Worm (Caenorhabditis elegans) whole organism, L2 larva: ENCODE data around the gene Y37D8A.8.
A peak's percentile ranks its signal among the peaks of the same experiment; 100 is the strongest.

Experiments
- C34F6.9 ChIP-seq: fragments of 150-350 bp; optimal IDR thresholded peaks from 2 replicates; lab custom pipeline; 2014; ENCODE audit warnings: missing biosample characterization, missing genetic modification characterization
- F13H6.1 ChIP-seq: sonication (generic microtip); optimal IDR thresholded peaks from 2 replicates; lab custom pipeline; 2016; ENCODE audit warnings: missing genetic modification characterization, missing compliant biosample characterization
- R02D3.7 ChIP-seq: fragments of 150-350 bp; optimal IDR thresholded peaks from 2 replicates; lab custom pipeline; 2014; ENCODE audit warnings: missing biosample characterization, missing genetic modification characterization
- ZK546.5 ChIP-seq: sonication (generic microtip); optimal IDR thresholded peaks from 2 replicates; lab custom pipeline; 2017; ENCODE audit warnings: missing biosample characterization, missing genetic modification characterization
- alr-1 ChIP-seq: fragments of 150-350 bp; optimal IDR thresholded peaks from 2 replicates; lab custom pipeline; 2014; ENCODE audit warnings: missing biosample characterization, missing genetic modification characterization
- aly-2 ChIP-seq: fragments of 150-350 bp; optimal IDR thresholded peaks from 2 replicates; lab custom pipeline; 2014; ENCODE audit warnings: missing biosample characterization, missing genetic modification characterization
- ama-1 ChIP-seq: fragments of 150-350 bp; optimal IDR thresholded peaks from 2 replicates; lab custom pipeline; 2018; ENCODE audit warnings: inconsistent platforms
- blmp-1 ChIP-seq: sonication (generic microtip); optimal IDR thresholded peaks from 2 replicates; lab custom pipeline; 2017; ENCODE audit warnings: missing genetic modification characterization, mild to moderate bottlenecking, missing compliant biosample characterization, antibody characterized with exemption, moderate library complexity; ENCODE audit not compliant: insufficient read depth
- ceh-16 ChIP-seq: fragments of 150-350 bp; optimal IDR thresholded peaks from 2 replicates; lab custom pipeline; 2014; ENCODE audit warnings: missing biosample characterization, missing genetic modification characterization
- ceh-82 ChIP-seq: fragments of 150-350 bp; optimal IDR thresholded peaks from 2 replicates; lab custom pipeline; 2014; ENCODE audit warnings: missing biosample characterization, missing genetic modification characterization
- crh-2 ChIP-seq: sonication (generic microtip); optimal IDR thresholded peaks from 2 replicates; lab custom pipeline; 2017; ENCODE audit warnings: missing biosample characterization, missing genetic modification characterization
- dmd-4 ChIP-seq: sonication (generic microtip); optimal IDR thresholded peaks from 2 replicates; lab custom pipeline; 2017; ENCODE audit warnings: missing biosample characterization, missing genetic modification characterization
- elt-1 ChIP-seq: fragments of 150-350 bp; optimal IDR thresholded peaks from 2 replicates; lab custom pipeline; 2014; ENCODE audit warnings: missing biosample characterization, missing genetic modification characterization
- elt-3 ChIP-seq: sonication (generic microtip); optimal IDR thresholded peaks from 2 replicates; lab custom pipeline; 2017; ENCODE audit warnings: missing biosample characterization, missing genetic modification characterization
- fos-1 ChIP-seq: fragments of 150-350 bp; optimal IDR thresholded peaks from 2 replicates; lab custom pipeline; 2014; ENCODE audit warnings: missing biosample characterization, missing genetic modification characterization
- gmeb-1 ChIP-seq: fragments of 150-350 bp; optimal IDR thresholded peaks from 2 replicates; lab custom pipeline; 2014; ENCODE audit warnings: missing biosample characterization, missing genetic modification characterization
- lin-11 ChIP-seq: fragments of 150-350 bp; sonication (generic microtip); optimal IDR thresholded peaks from 2 replicates; lab custom pipeline; 2014; ENCODE audit warnings: missing biosample characterization, missing genetic modification characterization, inconsistent platforms, mixed read lengths
- lin-39 ChIP-seq: fragments of 150-350 bp; optimal IDR thresholded peaks from 2 replicates; lab custom pipeline; 2014; ENCODE audit warnings: missing biosample characterization, missing genetic modification reagents, missing genetic modification characterization
- lsy-2 ChIP-seq, 2 experiments: fragments of 150-350 bp in 1 of 2; sonication (generic microtip) in 1 of 2; optimal IDR thresholded peaks; 2 replicates each; lab custom pipeline; 2014 to 2017; ENCODE audit warnings: missing biosample characterization in 2 of 2, missing genetic modification characterization in 2 of 2
- mab-5 ChIP-seq: fragments of 150-350 bp; optimal IDR thresholded peaks from 2 replicates; lab custom pipeline; 2014; ENCODE audit warnings: missing biosample characterization, missing genetic modification characterization
- mbf-1 ChIP-seq: sonication (generic microtip); optimal IDR thresholded peaks from 2 replicates; lab custom pipeline; 2017; ENCODE audit warnings: missing biosample characterization, missing genetic modification characterization
- mdl-1 ChIP-seq, 2 experiments: fragments of 150-350 bp in 1 of 2; sonication (generic microtip) in 1 of 2; optimal IDR thresholded peaks; 2 replicates each; lab custom pipeline; 2017; ENCODE audit warnings: missing biosample characterization in 2 of 2, missing genetic modification characterization in 2 of 2
- nhr-10 ChIP-seq: sonication (generic microtip); optimal IDR thresholded peaks from 2 replicates; lab custom pipeline; 2017; ENCODE audit warnings: missing biosample characterization, missing genetic modification characterization
- nhr-12 ChIP-seq: fragments of 150-350 bp; optimal IDR thresholded peaks from 2 replicates; lab custom pipeline; 2014; ENCODE audit warnings: missing biosample characterization, missing genetic modification characterization
- nhr-129 ChIP-seq: fragments of 150-350 bp; optimal IDR thresholded peaks from 2 replicates; lab custom pipeline; 2014; ENCODE audit warnings: missing biosample characterization, missing genetic modification characterization
- nhr-21 ChIP-seq: fragments of 150-350 bp; optimal IDR thresholded peaks from 2 replicates; lab custom pipeline; 2014; ENCODE audit warnings: missing biosample characterization, missing genetic modification characterization
- nhr-23 ChIP-seq: fragments of 150-350 bp; optimal IDR thresholded peaks from 2 replicates; lab custom pipeline; 2014; ENCODE audit warnings: missing biosample characterization, missing genetic modification reagents, missing genetic modification characterization
- nhr-25 ChIP-seq: fragments of 150-350 bp; sonication (generic microtip); optimal IDR thresholded peaks from 3 replicates; lab custom pipeline; 2014; ENCODE audit warnings: missing biosample characterization, missing genetic modification characterization
- nhr-6 ChIP-seq: fragments of 150-350 bp; optimal IDR thresholded peaks from 2 replicates; lab custom pipeline; 2014; ENCODE audit warnings: missing biosample characterization, missing genetic modification characterization
- nhr-77 ChIP-seq: fragments of 150-350 bp; optimal IDR thresholded peaks from 2 replicates; lab custom pipeline; 2014; ENCODE audit warnings: missing biosample characterization, missing genetic modification characterization
- peb-1 ChIP-seq: fragments of 150-350 bp; optimal IDR thresholded peaks from 2 replicates; lab custom pipeline; 2014; ENCODE audit warnings: missing biosample characterization, missing genetic modification characterization
- sem-4 ChIP-seq: fragments of 150-350 bp; optimal IDR thresholded peaks from 2 replicates; lab custom pipeline; 2014; ENCODE audit warnings: missing biosample characterization, missing genetic modification reagents, missing genetic modification characterization
- skn-1 ChIP-seq: sonication (generic microtip); optimal IDR thresholded peaks from 2 replicates; lab custom pipeline; 2017; ENCODE audit warnings: missing biosample characterization, missing genetic modification characterization
- sma-9 ChIP-seq, 2 experiments: fragments of 150-350 bp in 1 of 2; sonication (generic microtip) in 1 of 2; optimal IDR thresholded peaks; 2 replicates each; lab custom pipeline; 2014 to 2016; ENCODE audit warnings: missing genetic modification characterization in 2 of 2, mild to moderate bottlenecking in 1 of 2, missing biosample characterization in 1 of 2, missing compliant biosample characterization in 1 of 2, missing genetic modification reagents in 1 of 2, moderate library complexity in 1 of 2
- snpc-4 ChIP-seq: fragments of 150-350 bp; optimal IDR thresholded peaks from 2 replicates; lab custom pipeline; 2014; ENCODE audit warnings: missing biosample characterization, missing genetic modification characterization
- unc-39 ChIP-seq: fragments of 150-350 bp; optimal IDR thresholded peaks from 2 replicates; lab custom pipeline; 2014; ENCODE audit warnings: missing biosample characterization, missing genetic modification characterization
- unc-55 ChIP-seq: fragments of 150-350 bp; sonication (generic microtip); optimal IDR thresholded peaks from 3 replicates; lab custom pipeline; 2014; ENCODE audit warnings: missing biosample characterization, missing genetic modification reagents, missing genetic modification characterization
- unc-62 ChIP-seq: fragments of 150-350 bp; optimal IDR thresholded peaks from 2 replicates; lab custom pipeline; 2014; ENCODE audit warnings: missing biosample characterization, missing genetic modification reagents, missing genetic modification characterization
- zag-1 ChIP-seq: fragments of 150-350 bp; optimal IDR thresholded peaks from 2 replicates; lab custom pipeline; 2014; ENCODE audit warnings: missing biosample characterization, missing genetic modification characterization
- ztf-1 ChIP-seq: fragments of 200-800 bp; sonication (Bioruptor generic); conservative IDR thresholded peaks from 2 replicates; pipeline ENCODE4 v1.3.6; 2022; ENCODE audit warnings: missing genetic modification characterization, missing compliant biosample characterization
- ztf-11 ChIP-seq: sonication (generic microtip); optimal IDR thresholded peaks from 2 replicates; lab custom pipeline; 2017; ENCODE audit warnings: missing biosample characterization, missing genetic modification characterization
- ztf-4 ChIP-seq: fragments of 150-350 bp; optimal IDR thresholded peaks from 2 replicates; lab custom pipeline; 2014; ENCODE audit warnings: missing biosample characterization, missing genetic modification characterization

The Y37D8A.8 gene

DNA sequence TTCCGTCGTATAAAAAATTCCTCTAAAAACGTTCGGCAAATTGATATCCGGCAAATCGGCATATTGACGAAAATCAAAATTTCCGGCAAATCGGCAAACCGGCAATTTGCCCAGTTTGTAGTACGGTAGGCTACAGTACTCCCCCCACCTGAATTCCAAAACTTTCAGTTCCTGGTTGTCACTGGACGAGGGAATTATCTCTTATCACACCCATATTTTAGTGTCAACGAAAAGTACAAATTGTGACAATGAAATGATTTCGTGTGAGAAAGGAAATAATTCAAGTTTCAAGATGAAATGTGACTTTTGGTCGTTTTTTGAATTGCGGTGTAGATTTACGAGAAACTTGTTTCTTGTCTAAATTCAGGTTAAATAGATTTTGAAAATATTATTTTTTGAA, 31.7 kb upstream of the Y37D8A.8 start:
- TF ChIP-seq sma-9 (GFP tag; optimal IDR thresholded peaks at IDR 0.05; lab: Kevin White, UChicago) (peak; percentile 65), sma-9 (tag; optimal IDR thresholded peaks at IDR 0.05; lab: Kevin White, UChicago) (no peak), lsy-2 (tag; optimal IDR thresholded peaks at IDR 0.05; lab: Kevin White, UChicago) (no peak), fos-1 (tag; lab: Kevin White, UChicago) (peak; percentile 28)

ce11 chrIII:12836742-12837285, 27.9 kb upstream of the Y37D8A.8 start:
- TF ChIP-seq nhr-12 (tag; lab: Kevin White, UChicago) (no peak), lin-39 (tag; lab: Kevin White, UChicago) (no peak), unc-39 (tag; lab: Kevin White, UChicago) (no peak), nhr-77 (no peak), ama-1 (lab: Kevin White, UChicago) (no peak), nhr-129 (no peak), mbf-1 (no peak), ceh-16 (tag; lab: Kevin White, UChicago) (no peak), F13H6.1 (tag; lab: Kevin White, UChicago) (no peak), lin-11 (tag; lab: Kevin White, UChicago) (no peak), elt-1 (no peak), R02D3.7 (tag; lab: Kevin White, UChicago) (no peak), blmp-1 (tag; lab: Kevin White, UChicago) (no peak), alr-1 (tag; lab: Kevin White, UChicago) (no peak)
- TF ChIP-seq, all 48 proteins: peak for 0

ce11 chrIII:12838299-12838698, 26.4 kb upstream of the Y37D8A.8 start:
- TF ChIP-seq ztf-4 = no peak
- TF ChIP-seq R02D3.7 (tag; lab: Kevin White, UChicago) = no peak
- no peak for TF ChIP-seq zag-1 (tag; lab: Kevin White, UChicago)
- no peak for TF ChIP-seq ceh-16 (tag; lab: Kevin White, UChicago)
- no peak for TF ChIP-seq unc-62 (GFP tag; lab: Kevin White, UChicago)
- TF ChIP-seq nhr-12 (tag; lab: Kevin White, UChicago) = no peak
- TF ChIP-seq unc-55 = no peak
- no peak for TF ChIP-seq skn-1 (tag; lab: Kevin White, UChicago)
- no peak for TF ChIP-seq nhr-10
- TF ChIP-seq nhr-25 = no peak
- TF ChIP-seq elt-1 = no peak
- TF ChIP-seq blmp-1 (tag; lab: Kevin White, UChicago) = no peak
- TF ChIP-seq ZK546.5 (tag; lab: Kevin White, UChicago) = no peak
- TF ChIP-seq F13H6.1 (tag; lab: Kevin White, UChicago) = no peak
- no peak for TF ChIP-seq nhr-23 (tag; lab: Kevin White, UChicago)
- TF ChIP-seq, all 48 proteins: peak for 0

DNA sequence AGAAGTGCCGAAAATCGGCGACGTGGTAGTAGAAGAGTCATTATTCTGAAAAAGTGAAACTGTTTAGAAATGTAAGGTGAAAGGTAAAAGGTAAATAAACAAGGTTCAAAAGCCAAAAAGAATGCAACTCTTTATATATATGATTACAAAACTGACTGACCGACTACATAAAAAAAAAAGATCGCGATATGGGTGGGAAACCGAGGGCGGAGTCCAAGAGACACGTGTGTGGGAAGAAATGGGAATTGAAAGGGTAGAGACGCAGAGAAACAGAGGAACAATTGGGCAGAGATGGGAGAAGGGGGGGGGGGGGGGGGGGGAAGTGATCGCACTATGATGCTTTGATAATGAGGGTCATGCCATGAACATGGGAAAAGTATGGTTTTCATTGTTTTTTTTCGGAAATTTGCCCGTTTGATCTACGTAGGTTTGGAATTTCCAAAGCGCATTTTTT, 25.8 kb upstream of the Y37D8A.8 start, which contains the start of gene Y37D8A.4:
TSS of gene Y37D8A.4 (minus strand) at position 51 of the 454 bp plus-strand sequence.
- TF ChIP-seq ztf-4 (no peak), elt-3 (no peak), mdl-1 (tag; optimal IDR thresholded peaks at IDR 0.05; lab: Kevin White, UChicago) (peak in 1 of 2 experiments; percentile 57), ceh-82 (tag; lab: Kevin White, UChicago) (no peak), gmeb-1 (tag; lab: Kevin White, UChicago) (peak; percentile 41), nhr-21 (peak; percentile 1), mab-5 (tag; lab: Kevin White, UChicago) (no peak), nhr-12 (tag; lab: Kevin White, UChicago) (no peak), ZK546.5 (tag; lab: Kevin White, UChicago) (no peak), nhr-129 (no peak), unc-55 (no peak), nhr-6 (no peak), aly-2 (tag; lab: Kevin White, UChicago) (no peak), ztf-11 (tag; lab: Kevin White, UChicago) (no peak), elt-1 (no peak), snpc-4 (tag; lab: Kevin White, UChicago) (no peak), peb-1 (tag; lab: Kevin White, UChicago) (no peak), C34F6.9 (tag; lab: Kevin White, UChicago) (peak; percentile 13), sem-4 (tag; lab: Kevin White, UChicago) (peak; percentile 73), fos-1 (tag; lab: Kevin White, UChicago) (peak; percentile 71), unc-39 (tag; lab: Kevin White, UChicago) (no peak), ztf-1 (no peak), nhr-23 (tag; lab: Kevin White, UChicago) (no peak), F13H6.1 (tag; lab: Kevin White, UChicago) (peak; percentile 21), ama-1 (lab: Kevin White, UChicago) (no peak), R02D3.7 (tag; lab: Kevin White, UChicago) (no peak), crh-2 (tag; lab: Kevin White, UChicago) (peak; percentile 44), alr-1 (tag; lab: Kevin White, UChicago) (no peak), nhr-25 (peak; percentile 14), sma-9 (GFP tag; optimal IDR thresholded peaks at IDR 0.05; lab: Kevin White, UChicago) (peak; percentile 68), sma-9 (tag; optimal IDR thresholded peaks at IDR 0.05; lab: Kevin White, UChicago) (no peak), unc-62 (GFP tag; lab: Kevin White, UChicago) (no peak), dmd-4 (no peak), lsy-2 (tag; optimal IDR thresholded peaks at IDR 0.05; lab: Kevin White, UChicago) (peak in 1 of 2 experiments; percentile 28), lin-39 (tag; lab: Kevin White, UChicago) (no peak), zag-1 (tag; lab: Kevin White, UChicago) (no peak), lin-11 (tag; lab: Kevin White, UChicago) (no peak)
- TF ChIP-seq, all 48 proteins: peak for 11
